Worm (Caenorhabditis elegans) whole organism, late embryonic: Measurements from ENCODE around the gene vps-22.

ENCODE experiments used
- ceh-45 ChIP-seq: fragments of 200-800 bp; sonication (Bioruptor generic); IDR thresholded peaks from 2 replicates; pipeline ENCODE4 v1.3.6; 2022; ENCODE audit warnings: missing genetic modification reagents, missing genetic modification characterization, missing compliant biosample characterization
- dmd-4 ChIP-seq: sonication (generic microtip); optimal IDR thresholded peaks from 2 replicates; lab custom pipeline; 2016; ENCODE audit warnings: borderline replicate concordance, missing genetic modification characterization, missing compliant biosample characterization
- elt-2 ChIP-seq: sonication (generic microtip); optimal IDR thresholded peaks from 2 replicates; lab custom pipeline; 2016; ENCODE audit warnings: missing genetic modification reagents, missing genetic modification characterization, missing compliant biosample characterization
- hlh-15 ChIP-seq: sonication (generic microtip); optimal IDR thresholded peaks from 2 replicates; lab custom pipeline; 2016; ENCODE audit warnings: missing genetic modification characterization, missing compliant biosample characterization
- pha-4 ChIP-seq: fragments of 150-350 bp; optimal IDR thresholded peaks from 2 replicates; lab custom pipeline; 2018; ENCODE audit warnings: missing biosample characterization, missing genetic modification reagents, missing genetic modification characterization
- sox-2 ChIP-seq: fragments of 200-800 bp; sonication (Bioruptor generic); IDR thresholded peaks from 2 replicates; pipeline ENCODE4 v1.3.6; 2022; ENCODE audit warnings: missing genetic modification reagents, missing genetic modification characterization, missing compliant biosample characterization
- sox-4 ChIP-seq: sonication (generic microtip); optimal IDR thresholded peaks from 2 replicates; lab custom pipeline; 2017; ENCODE audit warnings: mild to moderate bottlenecking, missing genetic modification characterization, inconsistent platforms, missing compliant biosample characterization
- ttx-3 ChIP-seq: sonication (generic microtip); optimal IDR thresholded peaks from 2 replicates; lab custom pipeline; 2016; ENCODE audit warnings: missing genetic modification reagents, missing genetic modification characterization, missing compliant biosample characterization

DNA sequence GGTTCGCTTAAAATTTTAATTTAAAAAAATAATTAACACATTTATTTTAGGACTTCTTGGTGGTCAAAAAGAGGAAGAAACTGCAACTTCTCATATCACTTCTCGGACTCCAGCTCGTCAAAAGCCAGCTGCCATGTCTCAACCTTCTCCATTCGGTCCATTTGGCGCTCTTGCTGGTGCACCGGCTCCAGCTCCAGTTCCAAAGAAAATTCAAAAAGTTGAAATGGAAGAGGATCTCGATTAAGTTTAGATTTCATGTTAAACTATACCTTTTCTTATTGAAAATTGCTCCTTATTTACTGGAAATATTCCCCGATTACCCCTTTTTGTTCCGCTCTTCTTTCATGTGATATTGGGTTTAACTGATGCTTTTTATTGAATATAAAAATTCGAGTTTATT is 48.6 kb downstream of the vps-22 start:
- TF ChIP-seq sox-4: no peak
- TF ChIP-seq sox-2 (GFP tag; lab: Robert Waterston, UW): no peak
- TF ChIP-seq elt-2 (tag; lab: Kevin White, UChicago): no peak
- TF ChIP-seq hlh-15 (tag; lab: Kevin White, UChicago): no peak
- TF ChIP-seq ttx-3: no peak
- no peak for TF ChIP-seq dmd-4 (tag; lab: Kevin White, UChicago)
- no peak for TF ChIP-seq pha-4 (tag; lab: Kevin White, UChicago)
- no peak for TF ChIP-seq ceh-45
